Fruit fly (Drosophila melanogaster) whole organism: ENCODE data around the gene Btnd.

Experiments used
- CG8478 ChIP-seq: fragments of >200 bp; optimal IDR thresholded peaks from 2 replicates; lab custom pipeline; 2018; ENCODE audit warnings: inconsistent platforms
- Dll ChIP-seq: fragments of >200 bp; optimal IDR thresholded peaks from 2 replicates; lab custom pipeline; 2017
- EcR ChIP-seq, 2 experiments: fragments of >200 bp; optimal IDR thresholded peaks; 2 replicates each; lab custom pipeline; 2017; ENCODE audit warnings: missing biosample characterization in 2 of 2, missing genetic modification characterization in 2 of 2, missing genetic modification reagents in 2 of 2
- pan ChIP-seq: fragments of >200 bp; optimal IDR thresholded peaks from 2 replicates; lab custom pipeline; 2017
- psq ChIP-seq: fragments of >200 bp; optimal IDR thresholded peaks from 2 replicates; lab custom pipeline; 2017
- usp ChIP-seq: fragments of >200 bp; optimal IDR thresholded peaks from 2 replicates; lab custom pipeline; 2017; ENCODE audit warnings: missing biosample characterization, missing genetic modification characterization, mixed read lengths

Gene Btnd

dm6 chrX:6219227-6219626 is at the start of gene Btnd:
TSS of gene Btnd (minus strand) at chrX:6219327.
- TF ChIP-seq pan (lab: Kevin White, UChicago) = no peak
- no peak for TF ChIP-seq psq (lab: Kevin White, UChicago)

- TF ChIP-seq psq (lab: Kevin White, UChicago) (no peak), Dll (lab: Kevin White, UChicago) (no peak), EcR (GFP tag; optimal IDR thresholded peaks at IDR 0.05; lab: Kevin White, UChicago) (no peak)
Measured at dm6 chrX:6267745-6268582, 48.8 kb upstream of the Btnd start, which contains the start of gene Spt6. TSS of gene Spt6 (plus strand) at chrX:6267797.

- no peak for TF ChIP-seq CG8478 (lab: Kevin White, UChicago)
- no peak for TF ChIP-seq Dll (lab: Kevin White, UChicago)
- no peak for TF ChIP-seq EcR (GFP tag; optimal IDR thresholded peaks at IDR 0.05; lab: Kevin White, UChicago)
- TF ChIP-seq psq (lab: Kevin White, UChicago) = no peak
- no peak for TF ChIP-seq pan (lab: Kevin White, UChicago)
- TF ChIP-seq usp = no peak
Measured at dm6 chrX:6267187-6267711, 48.1 kb upstream of the Btnd start, which contains the start of gene schlank. TSS of gene schlank (minus strand) at chrX:6267228.

- no peak for TF ChIP-seq pan (lab: Kevin White, UChicago)
- no peak for TF ChIP-seq EcR (GFP tag; optimal IDR thresholded peaks at IDR 0.05; lab: Kevin White, UChicago)
- no peak for TF ChIP-seq Dll (lab: Kevin White, UChicago)
- no peak for TF ChIP-seq usp
- TF ChIP-seq CG8478 (lab: Kevin White, UChicago) = no peak
- no peak for TF ChIP-seq psq (lab: Kevin White, UChicago)
Measured at dm6 chrX:6266092-6266491, 47.0 kb upstream of the Btnd start.

- TF ChIP-seq psq (lab: Kevin White, UChicago) (no peak), usp (no peak), Dll (lab: Kevin White, UChicago) (no peak), pan (lab: Kevin White, UChicago) (no peak)
Measured at dm6 chrX:6265456-6265877, 46.3 kb upstream of the Btnd start.

dm6 chrX:6264456-6264855 is 45.3 kb upstream of the Btnd start:
- TF ChIP-seq pan (lab: Kevin White, UChicago) (no peak), EcR (GFP tag; optimal IDR thresholded peaks at IDR 0.05; lab: Kevin White, UChicago) (no peak), psq (lab: Kevin White, UChicago) (no peak), CG8478 (lab: Kevin White, UChicago) (no peak), Dll (lab: Kevin White, UChicago) (no peak), usp (no peak)

- TF ChIP-seq EcR (GFP tag; optimal IDR thresholded peaks at IDR 0.05; lab: Kevin White, UChicago) (no peak), psq (lab: Kevin White, UChicago) (no peak), Dll (lab: Kevin White, UChicago) (no peak), usp (no peak), pan (lab: Kevin White, UChicago) (no peak), CG8478 (lab: Kevin White, UChicago) (no peak)
Measured at dm6 chrX:6263614-6264130, 44.5 kb upstream of the Btnd start.

dm6 chrX:6260900-6261299 is 41.8 kb upstream of the Btnd start, which contains the start of gene Josd:
TSS of gene Josd (plus strand) at chrX:6261169.
- TF ChIP-seq Dll (lab: Kevin White, UChicago) (no peak), usp (no peak), pan (lab: Kevin White, UChicago) (no peak), psq (lab: Kevin White, UChicago) (no peak), EcR (GFP tag; optimal IDR thresholded peaks at IDR 0.05; lab: Kevin White, UChicago) (no peak), CG8478 (lab: Kevin White, UChicago) (no peak)

- TF ChIP-seq usp (no peak), psq (lab: Kevin White, UChicago) (no peak), CG8478 (lab: Kevin White, UChicago) (no peak), Dll (lab: Kevin White, UChicago) (no peak), EcR (GFP tag; optimal IDR thresholded peaks at IDR 0.05; lab: Kevin White, UChicago) (no peak), pan (lab: Kevin White, UChicago) (no peak)
Measured at dm6 chrX:6259696-6260095, 40.6 kb upstream of the Btnd start.

dm6 chrX:6255414-6255915 is 36.3 kb upstream of the Btnd start, which contains the start of the genes Rbcn-3A and Spx:
TSS of gene Rbcn-3A (minus strand) at chrX:6255487.
TSS of gene Spx (plus strand) at chrX:6255822.
- no peak for TF ChIP-seq pan (lab: Kevin White, UChicago)
- TF ChIP-seq EcR (GFP tag; optimal IDR thresholded peaks at IDR 0.05; lab: Kevin White, UChicago) = no peak
- TF ChIP-seq Dll (lab: Kevin White, UChicago) = no peak
- TF ChIP-seq usp = no peak

- no peak for TF ChIP-seq psq (lab: Kevin White, UChicago)
- no peak for TF ChIP-seq CG8478 (lab: Kevin White, UChicago)
- TF ChIP-seq EcR (GFP tag; optimal IDR thresholded peaks at IDR 0.05; lab: Kevin White, UChicago) = no peak
- no peak for TF ChIP-seq pan (lab: Kevin White, UChicago)
- no peak for TF ChIP-seq Dll (lab: Kevin White, UChicago)
- TF ChIP-seq usp = no peak
Measured at dm6 chrX:6254617-6255349, 35.7 kb upstream of the Btnd start.
